Fruit fly (Drosophila melanogaster) whole organism: ENCODE data around the gene OtopLa.

Experiments
- CG8478 ChIP-seq: fragments of >200 bp; optimal IDR thresholded peaks from 2 replicates; lab custom pipeline; 2018; ENCODE audit warnings: inconsistent platforms
- Dll ChIP-seq: fragments of >200 bp; optimal IDR thresholded peaks from 2 replicates; lab custom pipeline; 2017
- EcR ChIP-seq, 2 experiments: fragments of >200 bp; optimal IDR thresholded peaks; 2 replicates each; lab custom pipeline; 2017; ENCODE audit warnings: missing biosample characterization in 2 of 2, missing genetic modification characterization in 2 of 2, missing genetic modification reagents in 2 of 2
- pan ChIP-seq: fragments of >200 bp; optimal IDR thresholded peaks from 2 replicates; lab custom pipeline; 2017
- psq ChIP-seq: fragments of >200 bp; optimal IDR thresholded peaks from 2 replicates; lab custom pipeline; 2017
- usp ChIP-seq: fragments of >200 bp; optimal IDR thresholded peaks from 2 replicates; lab custom pipeline; 2017; ENCODE audit warnings: missing biosample characterization, missing genetic modification characterization, mixed read lengths

OtopLa gene

dm6 chrX:5648437-5648959, at the start of gene OtopLa:
TSS of gene OtopLa (minus strand) at chrX:5648487.
- no peak for TF ChIP-seq EcR (GFP tag; optimal IDR thresholded peaks at IDR 0.05; lab: Kevin White, UChicago)

dm6 chrX:5696436-5697022, 48.2 kb upstream of the OtopLa start:
- TF ChIP-seq CG8478 (no peak), pan (lab: Kevin White, UChicago) (no peak), psq (lab: Kevin White, UChicago) (no peak), usp (GFP tag; lab: Kevin White, UChicago) (no peak), EcR (GFP tag; optimal IDR thresholded peaks at IDR 0.05; lab: Kevin White, UChicago) (no peak), Dll (lab: Kevin White, UChicago) (no peak)

dm6 chrX:5695958-5696357, 47.7 kb upstream of the OtopLa start:
- no peak for TF ChIP-seq psq (lab: Kevin White, UChicago)
- TF ChIP-seq usp (GFP tag; lab: Kevin White, UChicago): no peak
- TF ChIP-seq EcR (GFP tag; optimal IDR thresholded peaks at IDR 0.05; lab: Kevin White, UChicago): no peak
- no peak for TF ChIP-seq Dll (lab: Kevin White, UChicago)
- TF ChIP-seq pan (lab: Kevin White, UChicago): no peak
- no peak for TF ChIP-seq CG8478

- TF ChIP-seq Dll (lab: Kevin White, UChicago) (no peak), EcR (GFP tag; optimal IDR thresholded peaks at IDR 0.05; lab: Kevin White, UChicago) (no peak), pan (lab: Kevin White, UChicago) (no peak), usp (GFP tag; lab: Kevin White, UChicago) (no peak), psq (lab: Kevin White, UChicago) (no peak), CG8478 (no peak)
Observed at dm6 chrX:5695035-5695434, 46.7 kb upstream of the OtopLa start, which contains the start of gene CG3149. TSS of gene CG3149 (minus strand) at chrX:5695205.

- TF ChIP-seq EcR (GFP tag; optimal IDR thresholded peaks at IDR 0.05; lab: Kevin White, UChicago): no peak
- TF ChIP-seq Dll (lab: Kevin White, UChicago): no peak
- no peak for TF ChIP-seq psq (lab: Kevin White, UChicago)
- no peak for TF ChIP-seq CG8478
- TF ChIP-seq pan (lab: Kevin White, UChicago): no peak
- no peak for TF ChIP-seq usp (GFP tag; lab: Kevin White, UChicago)
Observed at dm6 chrX:5690651-5691379, 42.5 kb upstream of the OtopLa start.

- no peak for TF ChIP-seq psq (lab: Kevin White, UChicago)
- TF ChIP-seq pan (lab: Kevin White, UChicago): no peak
- TF ChIP-seq Dll (lab: Kevin White, UChicago): no peak
- no peak for TF ChIP-seq EcR (GFP tag; optimal IDR thresholded peaks at IDR 0.05; lab: Kevin White, UChicago)
- no peak for TF ChIP-seq CG8478
- TF ChIP-seq usp (GFP tag; lab: Kevin White, UChicago): no peak
Observed at dm6 chrX:5690216-5690523, 41.9 kb upstream of the OtopLa start.

dm6 chrX:5689417-5690215, 41.3 kb upstream of the OtopLa start, which contains the start of the genes PGAP1 and cv:
TSS of gene PGAP1 (minus strand) at chrX:5689473.
TSS of gene cv (plus strand) at chrX:5690002.
- TF ChIP-seq CG8478 (no peak), EcR (GFP tag; optimal IDR thresholded peaks at IDR 0.05; lab: Kevin White, UChicago) (no peak), pan (lab: Kevin White, UChicago) (no peak), usp (GFP tag; lab: Kevin White, UChicago) (no peak), psq (lab: Kevin White, UChicago) (no peak), Dll (lab: Kevin White, UChicago) (no peak)

- TF ChIP-seq psq (lab: Kevin White, UChicago) (no peak), usp (GFP tag; lab: Kevin White, UChicago) (no peak), EcR (GFP tag; optimal IDR thresholded peaks at IDR 0.05; lab: Kevin White, UChicago) (no peak), CG8478 (no peak), Dll (lab: Kevin White, UChicago) (no peak), pan (lab: Kevin White, UChicago) (no peak)
Observed at dm6 chrX:5682940-5683339, 34.7 kb upstream of the OtopLa start, which contains the start of gene CG42449. TSS of gene CG42449 (plus strand) at chrX:5683240.

dm6 chrX:5679933-5680667, 31.8 kb upstream of the OtopLa start, which contains the start of the genes Tre1 and Gr5a:
TSS of gene Tre1 (minus strand) at chrX:5679977.
TSS of gene Gr5a (plus strand) at chrX:5680617.
- TF ChIP-seq CG8478 (no peak), psq (lab: Kevin White, UChicago) (no peak), EcR (GFP tag; optimal IDR thresholded peaks at IDR 0.05; lab: Kevin White, UChicago) (no peak), usp (GFP tag; lab: Kevin White, UChicago) (no peak), Dll (lab: Kevin White, UChicago) (no peak)

dm6 chrX:5679079-5679932, 31.0 kb upstream of the OtopLa start:
- TF ChIP-seq usp (GFP tag; lab: Kevin White, UChicago) (no peak), CG8478 (no peak), psq (lab: Kevin White, UChicago) (no peak), EcR (GFP tag; optimal IDR thresholded peaks at IDR 0.05; lab: Kevin White, UChicago) (no peak), Dll (lab: Kevin White, UChicago) (no peak), pan (lab: Kevin White, UChicago) (no peak)
